Worm (Caenorhabditis elegans) whole organism, L3 larva: ENCODE results near the gene srw-71.

Experiments
- R02D3.7 ChIP-seq: fragments of 150-350 bp; optimal IDR thresholded peaks from 2 replicates; lab custom pipeline; 2014; ENCODE audit warnings: missing biosample characterization, missing genetic modification characterization
- ZK546.5 ChIP-seq: sonication (generic microtip); optimal IDR thresholded peaks from 2 replicates; lab custom pipeline; 2017; ENCODE audit warnings: missing biosample characterization, missing genetic modification characterization
- aly-2 ChIP-seq: fragments of 150-350 bp; optimal IDR thresholded peaks from 2 replicates; lab custom pipeline; 2014; ENCODE audit warnings: missing biosample characterization, missing genetic modification characterization
- ama-1 ChIP-seq: fragments of 150-350 bp; optimal IDR thresholded peaks from 2 replicates; lab custom pipeline; 2018
- ceh-28 ChIP-seq: fragments of 150-350 bp; optimal IDR thresholded peaks from 2 replicates; lab custom pipeline; 2014; ENCODE audit warnings: missing biosample characterization, missing genetic modification reagents, missing genetic modification characterization
- ceh-9 ChIP-seq: sonication (generic microtip); optimal IDR thresholded peaks from 2 replicates; lab custom pipeline; 2018; ENCODE audit warnings: missing biosample characterization, missing genetic modification characterization
- elt-2 ChIP-seq: sonication (generic microtip); optimal IDR thresholded peaks from 2 replicates; lab custom pipeline; 2016; ENCODE audit warnings: missing genetic modification reagents, mild to moderate bottlenecking, missing genetic modification characterization, missing compliant biosample characterization
- elt-3 ChIP-seq, 3 experiments: fragments of 150-350 bp in 1 of 3; sonication (generic microtip) in 2 of 3; optimal IDR thresholded peaks; 2 replicates in 2 of 3; 4 replicates in 1 of 3; lab custom pipeline; 2014 to 2017; ENCODE audit warnings: missing biosample characterization in 3 of 3, missing genetic modification characterization in 3 of 3
- eor-1 ChIP-seq, 2 experiments: fragments of 150-350 bp; optimal IDR thresholded peaks; 2 replicates each; lab custom pipeline; 2014 to 2018; ENCODE audit warnings: missing biosample characterization in 2 of 2, missing genetic modification characterization in 2 of 2
- fkh-10 ChIP-seq: sonication (generic microtip); optimal IDR thresholded peaks from 2 replicates; lab custom pipeline; 2017; ENCODE audit warnings: missing biosample characterization, missing genetic modification reagents, missing genetic modification characterization
- fkh-2 ChIP-seq: fragments of 150-350 bp; optimal IDR thresholded peaks from 2 replicates; lab custom pipeline; 2014; ENCODE audit warnings: missing biosample characterization, missing genetic modification reagents, missing genetic modification characterization
- fos-1 ChIP-seq: fragments of 150-350 bp; optimal IDR thresholded peaks from 2 replicates; lab custom pipeline; 2014; ENCODE audit warnings: missing biosample characterization, missing genetic modification characterization
- hmg-11 ChIP-seq: sonication (generic microtip); optimal IDR thresholded peaks from 2 replicates; lab custom pipeline; 2016; ENCODE audit warnings: missing genetic modification characterization, missing compliant biosample characterization
- jun-1 ChIP-seq: fragments of 150-350 bp; optimal IDR thresholded peaks from 2 replicates; lab custom pipeline; 2014; ENCODE audit warnings: missing biosample characterization, missing genetic modification reagents, missing genetic modification characterization
- lin-15B ChIP-seq: fragments of 150-350 bp; optimal IDR thresholded peaks from 2 replicates; lab custom pipeline; 2014; ENCODE audit warnings: missing biosample characterization, missing genetic modification characterization
- lin-39 ChIP-seq: fragments of 150-350 bp; optimal IDR thresholded peaks from 2 replicates; lab custom pipeline; 2018; ENCODE audit warnings: missing biosample characterization, missing genetic modification reagents, missing genetic modification characterization
- lsy-12 ChIP-seq: sonication (generic microtip); optimal IDR thresholded peaks from 2 replicates; lab custom pipeline; 2016; ENCODE audit warnings: mild to moderate bottlenecking, missing genetic modification characterization, missing compliant biosample characterization
- mdl-1 ChIP-seq: fragments of 150-350 bp; optimal IDR thresholded peaks from 2 replicates; lab custom pipeline; 2014; ENCODE audit warnings: missing biosample characterization, missing genetic modification characterization
- mml-1 ChIP-seq: fragments of 150-350 bp; sonication (generic microtip); optimal IDR thresholded peaks from 3 replicates; lab custom pipeline; 2014; ENCODE audit warnings: missing biosample characterization, missing genetic modification characterization
- nfya-1 ChIP-seq: sonication (generic microtip); optimal IDR thresholded peaks from 2 replicates; lab custom pipeline; 2017; ENCODE audit warnings: missing genetic modification characterization, mild to moderate bottlenecking, missing compliant biosample characterization, antibody characterized with exemption, moderate library complexity; ENCODE audit not compliant: insufficient read depth
- nhr-11 ChIP-seq: fragments of 150-350 bp; optimal IDR thresholded peaks from 2 replicates; lab custom pipeline; 2014; ENCODE audit warnings: missing biosample characterization, missing genetic modification characterization
- nhr-23 ChIP-seq: fragments of 150-350 bp; optimal IDR thresholded peaks from 2 replicates; lab custom pipeline; 2014; ENCODE audit warnings: missing biosample characterization, missing genetic modification reagents, missing genetic modification characterization
- nhr-237 ChIP-seq: fragments of 150-350 bp; optimal IDR thresholded peaks from 2 replicates; lab custom pipeline; 2014; ENCODE audit warnings: missing biosample characterization, missing genetic modification characterization
- nhr-25 ChIP-seq: sonication (generic microtip); optimal IDR thresholded peaks from 2 replicates; lab custom pipeline; 2017; ENCODE audit warnings: missing biosample characterization, missing genetic modification characterization
- nhr-28 ChIP-seq: fragments of 150-350 bp; optimal IDR thresholded peaks from 2 replicates; lab custom pipeline; 2014; ENCODE audit warnings: missing biosample characterization, missing genetic modification characterization
- nhr-43 ChIP-seq: sonication (generic microtip); optimal IDR thresholded peaks from 2 replicates; lab custom pipeline; 2016; ENCODE audit warnings: mild to moderate bottlenecking, missing genetic modification characterization, missing compliant biosample characterization; ENCODE audit not compliant: poor library complexity, severe bottlenecking
- nhr-67 ChIP-seq: fragments of 150-350 bp; optimal IDR thresholded peaks from 2 replicates; lab custom pipeline; 2014; ENCODE audit warnings: missing biosample characterization, missing genetic modification characterization
- nhr-76 ChIP-seq: fragments of 150-350 bp; sonication (generic microtip); optimal IDR thresholded peaks from 5 replicates; lab custom pipeline; 2014; ENCODE audit warnings: missing biosample characterization, missing genetic modification characterization
- pha-4 ChIP-seq: fragments of 150-350 bp; optimal IDR thresholded peaks from 2 replicates; lab custom pipeline; 2014; ENCODE audit warnings: missing biosample characterization, missing genetic modification reagents, missing genetic modification characterization
- pqm-1 ChIP-seq: fragments of 150-350 bp; optimal IDR thresholded peaks from 2 replicates; lab custom pipeline; 2017; ENCODE audit warnings: missing biosample characterization, missing genetic modification characterization, inconsistent platforms
- sea-2 ChIP-seq: fragments of 150-350 bp; sonication (generic microtip); optimal IDR thresholded peaks from 4 replicates; lab custom pipeline; 2014; ENCODE audit warnings: missing biosample characterization, missing genetic modification reagents, missing genetic modification characterization
- skn-1 ChIP-seq: fragments of 150-350 bp; optimal IDR thresholded peaks from 2 replicates; lab custom pipeline; 2014; ENCODE audit warnings: missing biosample characterization, missing genetic modification characterization
- snpc-4 ChIP-seq: fragments of 150-350 bp; optimal IDR thresholded peaks from 2 replicates; lab custom pipeline; 2014; ENCODE audit warnings: missing biosample characterization, missing genetic modification characterization
- tbx-2 ChIP-seq: sonication (generic microtip); optimal IDR thresholded peaks from 2 replicates; lab custom pipeline; 2016; ENCODE audit warnings: mild to moderate bottlenecking, missing genetic modification characterization, missing compliant biosample characterization
- zag-1 ChIP-seq: fragments of 150-350 bp; optimal IDR thresholded peaks from 2 replicates; lab custom pipeline; 2014; ENCODE audit warnings: missing biosample characterization, missing genetic modification characterization
- ztf-11 ChIP-seq: fragments of 150-350 bp; optimal IDR thresholded peaks from 2 replicates; lab custom pipeline; 2014; ENCODE audit warnings: missing biosample characterization, missing genetic modification characterization
- ztf-4 ChIP-seq: fragments of 150-350 bp; optimal IDR thresholded peaks from 2 replicates; lab custom pipeline; 2014; ENCODE audit warnings: missing biosample characterization, missing genetic modification characterization

Gene srw-71

ce11 chrV:7413107-7413774 is 17.7 kb downstream of the srw-71 start, which contains the start of gene F18E3.11:
TSS of gene F18E3.11 (plus strand) at chrV:7413482.
- TF ChIP-seq nhr-237 (tag; lab: Kevin White, UChicago) (no peak), sea-2 (GFP tag; lab: Kevin White, UChicago) (no peak), ztf-4 (no peak), zag-1 (tag; lab: Kevin White, UChicago) (no peak), jun-1 (no peak), elt-3 (tag; optimal IDR thresholded peaks at IDR 0.05; lab: Kevin White, UChicago) (peak in 1 of 3 experiments; percentile 23), mml-1 (no peak), fkh-2 (no peak), eor-1 (tag; optimal IDR thresholded peaks at IDR 0.05; lab: Kevin White, UChicago) (no peak), skn-1 (tag; lab: Kevin White, UChicago) (peak; percentile 71), ama-1 (lab: Kevin White, UChicago) (peak; percentile 84), nhr-23 (tag; lab: Kevin White, UChicago) (peak; percentile 71), nhr-25 (peak; percentile 71), fkh-10 (GFP tag; lab: Kevin White, UChicago) (no peak), ztf-11 (tag; lab: Kevin White, UChicago) (no peak), pha-4 (tag; lab: Kevin White, UChicago) (no peak), ceh-28 (no peak), nhr-43 (peak; percentile 84)
- TF ChIP-seq, all 47 proteins: peak for 6

DNA sequence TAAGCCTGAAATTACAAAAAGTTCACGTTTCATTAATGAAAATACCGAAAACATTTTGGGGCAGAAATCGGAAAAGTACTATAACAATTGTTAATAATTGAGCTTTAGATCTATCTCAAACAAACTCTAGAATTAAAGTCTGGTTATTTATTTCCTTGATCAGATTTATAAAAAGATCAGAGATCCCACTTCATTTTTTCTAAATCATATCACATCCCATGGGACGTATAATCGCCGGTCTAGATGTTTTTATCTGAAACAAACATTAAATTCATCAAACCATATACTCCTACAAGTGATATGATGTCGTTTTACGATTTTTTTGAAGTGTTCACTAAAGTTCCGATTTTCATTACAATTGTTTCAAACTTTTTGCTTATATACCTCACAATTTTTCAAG is 19.2 kb downstream of the srw-71 start, which contains the start of gene str-41:
str-41 (plus strand) TSS at position 301 of the 400 bp plus-strand sequence.
- no peak for TF ChIP-seq nhr-67 (tag; lab: Kevin White, UChicago)
- no peak for TF ChIP-seq mdl-1
- TF ChIP-seq nhr-28, result no peak
- TF ChIP-seq fos-1 (tag; lab: Kevin White, UChicago), result no peak
- no peak for TF ChIP-seq pha-4 (tag; lab: Kevin White, UChicago)
- no peak for TF ChIP-seq nfya-1 (tag; lab: Kevin White, UChicago)
- TF ChIP-seq pqm-1 (tag; lab: Kevin White, UChicago), result no peak
- TF ChIP-seq skn-1 (tag; lab: Kevin White, UChicago), result no peak
- no peak for TF ChIP-seq aly-2 (tag; lab: Kevin White, UChicago)
- TF ChIP-seq fkh-10 (GFP tag; lab: Kevin White, UChicago), result no peak
- TF ChIP-seq ama-1 (lab: Kevin White, UChicago), result no peak
- TF ChIP-seq zag-1 (tag; lab: Kevin White, UChicago), result no peak
- no peak for TF ChIP-seq R02D3.7 (tag; lab: Kevin White, UChicago)
- no peak for TF ChIP-seq nhr-11 (tag; lab: Kevin White, UChicago)
- no peak for TF ChIP-seq jun-1
- no peak for TF ChIP-seq ZK546.5 (tag; lab: Kevin White, UChicago)
- TF ChIP-seq sea-2 (GFP tag; lab: Kevin White, UChicago), result no peak
- TF ChIP-seq ceh-9 (tag; lab: Kevin White, UChicago), result no peak

DNA sequence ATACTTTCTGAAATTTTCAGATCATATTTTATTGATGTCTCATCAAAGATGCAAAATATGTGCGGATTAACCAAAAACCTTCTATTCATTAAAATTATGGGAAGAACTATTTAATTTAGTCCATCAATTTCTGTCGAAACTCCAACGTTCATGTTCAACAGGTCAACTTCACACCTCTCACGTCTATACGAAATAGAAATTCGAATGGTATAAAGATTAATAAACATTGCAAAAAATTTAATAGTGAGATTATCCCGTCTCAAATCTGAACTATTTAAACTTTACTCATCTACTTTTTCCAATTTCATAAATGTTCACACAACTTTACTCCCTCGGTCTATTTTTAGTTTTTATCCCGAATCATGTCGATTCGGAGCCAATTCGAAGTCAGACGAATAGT is 21.3 kb downstream of the srw-71 start, which contains the start of gene R13D7.2:
R13D7.2 (plus strand) TSS at position 301 of the 400 bp plus-strand sequence.
- no peak for TF ChIP-seq elt-3 (tag; optimal IDR thresholded peaks at IDR 0.05; lab: Kevin White, UChicago)
- TF ChIP-seq snpc-4 (tag; lab: Kevin White, UChicago), result no peak
- TF ChIP-seq nhr-28, result no peak
- TF ChIP-seq nhr-11 (tag; lab: Kevin White, UChicago), result no peak
- TF ChIP-seq nhr-67 (tag; lab: Kevin White, UChicago), result no peak
- TF ChIP-seq tbx-2 (tag; lab: Kevin White, UChicago), result no peak
- no peak for TF ChIP-seq lsy-12 (tag; lab: Kevin White, UChicago)
- TF ChIP-seq lin-39 (tag; lab: Kevin White, UChicago), result no peak
- TF ChIP-seq ztf-4, result no peak
- no peak for TF ChIP-seq nhr-25
- TF ChIP-seq nhr-237 (tag; lab: Kevin White, UChicago), result no peak
- no peak for TF ChIP-seq pha-4 (tag; lab: Kevin White, UChicago)
- TF ChIP-seq nhr-76 (tag; lab: Kevin White, UChicago), result no peak
- no peak for TF ChIP-seq nhr-23 (tag; lab: Kevin White, UChicago)
- no peak for TF ChIP-seq lin-15B (tag; lab: Kevin White, UChicago)
- no peak for TF ChIP-seq pqm-1 (tag; lab: Kevin White, UChicago)
- no peak for TF ChIP-seq mdl-1
- TF ChIP-seq sea-2 (GFP tag; lab: Kevin White, UChicago), result no peak
- no peak for TF ChIP-seq elt-2
- TF ChIP-seq hmg-11 (tag; lab: Kevin White, UChicago), result no peak
